Worm (Caenorhabditis elegans): ENCODE measurements around the gene C53B4.3.

Gene C53B4.3

DNA sequence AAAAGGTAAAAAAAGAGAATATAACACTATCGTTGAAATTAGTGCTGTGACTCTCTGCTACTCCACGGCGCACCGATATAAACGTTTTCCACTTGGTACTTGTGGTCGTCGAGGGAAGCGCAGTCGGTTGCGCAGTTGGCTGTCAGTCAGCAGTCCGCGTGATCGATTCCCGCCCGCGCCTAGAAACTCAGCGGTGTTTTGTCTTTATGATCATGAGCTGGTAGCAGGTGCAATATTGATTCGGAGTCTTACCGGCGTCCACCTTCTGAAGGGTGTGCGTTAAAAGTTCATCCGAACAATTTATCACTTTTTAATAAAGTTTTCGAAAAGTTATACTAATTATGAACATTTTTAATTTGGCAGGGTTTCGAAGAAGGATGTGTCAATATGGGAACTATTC, 46.4 kb downstream of the C53B4.3 start (continued):
- TF ChIP-seq Y116A8C.19 (tag; optimal IDR thresholded peaks at IDR 0.05; ENCODE audit: borderline replicate concordance) (no peak), aha-1 (tag; optimal IDR thresholded peaks at IDR 0.05) (no peak), elt-2 (tag; optimal IDR thresholded peaks at IDR 0.05) (peak; percentile 72), hpl-2 (GFP tag; optimal IDR thresholded peaks at IDR 0.05) (peak; percentile 52), ztf-11 (tag; optimal IDR thresholded peaks at IDR 0.05) (peak in 1 of 2 experiments; percentile 33), irx-1 (tag; optimal IDR thresholded peaks at IDR 0.05) (peak; percentile 56), unc-30 (tag; optimal IDR thresholded peaks at IDR 0.05) (no peak), hlh-17 (GFP tag; optimal IDR thresholded peaks at IDR 0.05; ENCODE audit: borderline replicate concordance) (no peak), nhr-77 (tag; optimal IDR thresholded peaks at IDR 0.05) (peak; percentile 55), lin-39 (tag; optimal IDR thresholded peaks at IDR 0.05) (no peak), nhr-28 (tag; optimal IDR thresholded peaks at IDR 0.05) (no peak), fkh-8 (tag; optimal IDR thresholded peaks at IDR 0.05) (peak; percentile 65), nhr-12 (tag; optimal IDR thresholded peaks at IDR 0.05) (no peak), ceh-82 (tag; optimal IDR thresholded peaks at IDR 0.05) (peak; percentile 55 to 62 (median 60)), tlp-1 (tag; optimal IDR thresholded peaks at IDR 0.05) (no peak), lsy-2 (tag; optimal IDR thresholded peaks at IDR 0.05) (peak; percentile 58 to 72), snpc-4 (tag; optimal IDR thresholded peaks at IDR 0.05) (peak; percentile 41), unc-86 (tag; optimal IDR thresholded peaks at IDR 0.05) (peak; percentile 43), lin-15B (tag; optimal IDR thresholded peaks at IDR 0.05) (no peak), ztf-4 (tag; optimal IDR thresholded peaks at IDR 0.05) (peak; percentile 64), dpl-1 (GFP tag; optimal IDR thresholded peaks at IDR 0.05) (peak in 2 of 3 experiments; percentile 53 to 55), nhr-47 (tag; optimal IDR thresholded peaks at IDR 0.05) (peak; percentile 85), nhr-76 (tag; optimal IDR thresholded peaks at IDR 0.05) (peak; percentile 77), pax-3 (tag; optimal IDR thresholded peaks at IDR 0.05) (peak; percentile 66), nhr-20 (tag; optimal IDR thresholded peaks at IDR 0.05) (peak; percentile 79), alr-1 (tag; optimal IDR thresholded peaks at IDR 0.05; ENCODE audit: borderline replicate concordance) (no peak), ces-1 (GFP tag; optimal IDR thresholded peaks at IDR 0.05) (no peak), fos-1 (tag; optimal IDR thresholded peaks at IDR 0.05) (peak; percentile 64), snu-23 (GFP tag; optimal IDR thresholded peaks at IDR 0.05) (peak; percentile 82), mdl-1 (tag; optimal IDR thresholded peaks at IDR 0.05) (peak in 1 of 2 experiments; percentile 84), pqm-1 (tag; optimal IDR thresholded peaks at IDR 0.05) (no peak)

DNA sequence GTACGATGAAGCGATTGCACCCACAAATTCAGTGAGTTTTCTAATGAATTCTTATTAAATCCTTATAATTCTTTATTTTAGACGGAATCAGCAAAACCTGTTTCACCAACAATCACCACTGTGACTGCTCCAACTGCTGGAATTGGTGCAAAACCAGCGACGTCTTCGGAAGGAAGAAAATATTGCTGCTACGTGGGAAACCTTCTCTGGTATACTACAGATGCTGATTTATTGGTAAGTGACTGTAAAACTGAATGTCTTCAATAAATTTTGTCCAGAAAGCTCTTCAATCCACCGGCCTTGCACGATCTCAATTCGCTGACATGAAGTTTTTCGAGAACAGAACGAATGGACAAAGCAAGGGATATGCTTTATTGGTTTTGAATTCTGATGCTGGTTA, 47.0 kb downstream of the C53B4.3 start:
- no peak for TF ChIP-seq unc-86 (tag; optimal IDR thresholded peaks at IDR 0.05)
- TF ChIP-seq ztf-11 (tag; optimal IDR thresholded peaks at IDR 0.05) = no peak
- no peak for TF ChIP-seq ama-1 (optimal IDR thresholded peaks at IDR 0.05)
- no peak for TF ChIP-seq unc-98 (GFP tag; IDR thresholded peaks at IDR 0.05)
- no peak for TF ChIP-seq ets-5 (GFP tag; IDR thresholded peaks at IDR 0.05)
- TF ChIP-seq hlh-4 (tag; optimal IDR thresholded peaks at IDR 0.05) = no peak
- TF ChIP-seq nhr-19 (GFP tag; conservative IDR thresholded peaks at IDR 0.05) = no peak
- TF ChIP-seq C04F5.9 (tag; optimal IDR thresholded peaks at IDR 0.05) = no peak
- no peak for TF ChIP-seq rnt-1 (tag; optimal IDR thresholded peaks at IDR 0.05)
- no peak for TF ChIP-seq ceh-82 (tag; optimal IDR thresholded peaks at IDR 0.05)
- no peak for TF ChIP-seq xbp-1 (tag; optimal IDR thresholded peaks at IDR 0.05)

DNA sequence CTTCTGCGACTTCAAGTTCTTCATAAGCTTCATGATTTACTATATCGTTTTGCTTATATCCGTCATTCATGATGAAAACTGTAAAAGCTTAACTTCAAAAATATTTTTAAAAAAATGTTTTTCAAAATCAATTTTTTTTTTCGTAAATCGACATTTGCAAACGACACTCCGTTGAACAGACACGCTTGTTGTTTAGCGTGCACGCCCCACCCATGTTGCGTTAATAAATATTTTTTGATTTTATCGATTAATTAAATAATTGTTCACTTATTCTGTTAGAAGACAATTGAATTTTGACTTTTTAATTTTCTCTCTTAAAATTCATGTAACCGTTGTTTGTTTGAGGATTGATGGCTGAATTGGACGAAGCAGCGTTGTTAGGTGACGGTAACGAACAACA, 47.5 kb downstream of the C53B4.3 start, which contains the start of the genes D1046.2 and cfim-2:
D1046.2 (minus strand) TSS at position 78 of the 400 bp plus-strand sequence.
cfim-2 (plus strand) TSS at position 335 of the 400 bp plus-strand sequence.
- TF ChIP-seq fkh-8 (tag; optimal IDR thresholded peaks at IDR 0.05) = no peak
- no peak for TF ChIP-seq hpl-2 (GFP tag; optimal IDR thresholded peaks at IDR 0.05)
- TF ChIP-seq dsc-1 (tag; optimal IDR thresholded peaks at IDR 0.05) = no peak
- TF ChIP-seq lin-35 (GFP tag; optimal IDR thresholded peaks at IDR 0.05) = peak in 1 of 2 experiments; percentile 48
- TF ChIP-seq dpl-1 (GFP tag; optimal IDR thresholded peaks at IDR 0.05) = peak; percentile 5 to 33 (median 27)
- TF ChIP-seq lin-14 (GFP tag; optimal IDR thresholded peaks at IDR 0.05) = peak; percentile 4
- TF ChIP-seq unc-130 (tag; optimal IDR thresholded peaks at IDR 0.05) = peak; percentile 47
- TF ChIP-seq nhr-19 (GFP tag; conservative IDR thresholded peaks at IDR 0.05) = no peak
- peak; percentile 39 for TF ChIP-seq nhr-71 (tag; optimal IDR thresholded peaks at IDR 0.05)
- peak; percentile 12 for TF ChIP-seq lin-15B (tag; optimal IDR thresholded peaks at IDR 0.05)
- no peak for TF ChIP-seq pag-3 (tag; optimal IDR thresholded peaks at IDR 0.05; ENCODE audit: borderline replicate concordance, insufficient read depth)
- TF ChIP-seq ets-5 (GFP tag; IDR thresholded peaks at IDR 0.05) = no peak
- TF ChIP-seq nhr-28 (tag; optimal IDR thresholded peaks at IDR 0.05) = no peak
- no peak for TF ChIP-seq unc-98 (GFP tag; IDR thresholded peaks at IDR 0.05)
- peak in 1 of 2 experiments; percentile 64 for TF ChIP-seq lsy-2 (tag; optimal IDR thresholded peaks at IDR 0.05)
- TF ChIP-seq efl-1 (optimal IDR thresholded peaks at IDR 0.05) = peak; percentile 4 to 33
- peak; percentile 14 to 86 for TF ChIP-seq efl-1 (GFP tag; optimal IDR thresholded peaks at IDR 0.05 in 1 of 2)
- peak; percentile 30 for TF ChIP-seq swsn-7 (tag; optimal IDR thresholded peaks at IDR 0.05)
- no peak for TF ChIP-seq elt-3 (tag; optimal IDR thresholded peaks at IDR 0.05)
- TF ChIP-seq C16A3.4 (tag; optimal IDR thresholded peaks at IDR 0.05) = peak; percentile 28

All from whole organism, L1 larva.